Fruit fly (Drosophila melanogaster): ENCODE results near the gene Eig71Eb.

The Eig71Eb gene

dm6 chr3L:15672800-15673199, 23.1 kb downstream of the Eig71Eb start (continued):
- TF ChIP-seq gsb-n (tag; optimal IDR thresholded peaks at IDR 0.05) (peak; percentile 51), CG17328 (GFP tag; IDR thresholded peaks at IDR 0.05) (peak; percentile 40; the same call in 1 of the 2 replicates), lilli (GFP tag; optimal IDR thresholded peaks at IDR 0.05) (no peak), CG2712 (tag; optimal IDR thresholded peaks at IDR 0.05) (peak; percentile 72), pnt (GFP tag; optimal IDR thresholded peaks at IDR 0.05) (no peak), twi (tag; optimal IDR thresholded peaks at IDR 0.05) (peak; percentile 26), MESR4 (GFP tag; optimal IDR thresholded peaks at IDR 0.05) (no peak), Ada2b (GFP tag; IDR thresholded peaks at IDR 0.05) (no peak), CG18262 (tag; optimal IDR thresholded peaks at IDR 0.05) (peak; percentile 60), CG17361 (GFP tag; IDR thresholded peaks at IDR 0.05) (peak; percentile 55; the same call in 2 of the 3 replicates), stwl (tag; optimal IDR thresholded peaks at IDR 0.05) (peak; percentile 31), dpn (GFP tag; optimal IDR thresholded peaks at IDR 0.05) (peak in 1 of 2 experiments; percentile 20), CG1233 (GFP tag; optimal IDR thresholded peaks at IDR 0.05) (no peak), Deaf1 (tag; optimal IDR thresholded peaks at IDR 0.05) (no peak), kni (GFP tag; optimal IDR thresholded peaks at IDR 0.05) (no peak), CG10959 (GFP tag; IDR thresholded peaks at IDR 0.05) (peak; percentile 46; the same call in 1 of the 2 replicates), dmrt11E (tag; optimal IDR thresholded peaks at IDR 0.05) (peak; percentile 88), kah (GFP tag; optimal IDR thresholded peaks at IDR 0.05) (no peak), fd96Cb (tag; optimal IDR thresholded peaks at IDR 0.05) (peak; percentile 39), Med (GFP tag) (peak; percentile 77), CG11456 (GFP tag; IDR thresholded peaks at IDR 0.05) (no peak), D (optimal IDR thresholded peaks at IDR 0.05) (no peak), D (GFP tag; optimal IDR thresholded peaks at IDR 0.05) (peak; percentile 49), CG6765 (GFP tag; optimal IDR thresholded peaks at IDR 0.05) (no peak), caup (GFP tag; optimal IDR thresholded peaks at IDR 0.05; ENCODE audit: severe bottlenecking) (no peak), gro (GFP tag; optimal IDR thresholded peaks at IDR 0.05) (no peak), otp (GFP tag; IDR thresholded peaks at IDR 0.05) (0 out of 3 replicates have a peak, but pooled peaks have one; percentile 15), Opbp (GFP tag; IDR thresholded peaks at IDR 0.05; ENCODE audit: partially characterized antibody) (no peak), hkb (optimal IDR thresholded peaks at IDR 0.05) (no peak), hkb (GFP tag; IDR thresholded peaks at IDR 0.05) (0 out of 2 replicates have a peak, but pooled peaks have one; percentile 36), nerfin-1 (tag; optimal IDR thresholded peaks at IDR 0.05) (no peak), Hr78 (GFP tag; optimal IDR thresholded peaks at IDR 0.05) (no peak), Bgb (GFP tag; IDR thresholded peaks at IDR 0.05; ENCODE audit: partially characterized antibody) (no peak), CG12391 (tag; optimal IDR thresholded peaks at IDR 0.05) (peak; percentile 54), Ets65A (GFP tag) (peak; percentile 92), toy (GFP tag; IDR thresholded peaks at IDR 0.05) (no peak), ssp (GFP tag; IDR thresholded peaks at IDR 0.05) (no peak), pfk (GFP tag; optimal IDR thresholded peaks at IDR 0.05) (no peak), Optix (GFP tag; IDR thresholded peaks at IDR 0.05) (no peak), CG14014 (GFP tag; IDR thresholded peaks at IDR 0.05) (no peak), CG7928 (GFP tag; optimal IDR thresholded peaks at IDR 0.05) (no peak), CG4730 (GFP tag; IDR thresholded peaks at IDR 0.05) (no peak), CG9609 (GFP tag; optimal IDR thresholded peaks at IDR 0.05) (no peak), NK7.1 (GFP tag; optimal IDR thresholded peaks at IDR 0.05) (no peak), sr (GFP tag; IDR thresholded peaks at IDR 0.05) (no peak), CG31388 (GFP tag; optimal IDR thresholded peaks at IDR 0.05) (no peak), al (GFP tag; IDR thresholded peaks at IDR 0.05) (no peak), CG34376 (GFP tag; optimal IDR thresholded peaks at IDR 0.05) (no peak), CG3407 (GFP tag; optimal IDR thresholded peaks at IDR 0.05) (no peak), Doc2 (GFP tag; IDR thresholded peaks at IDR 0.05) (no peak), Sry-δ (GFP tag; optimal IDR thresholded peaks at IDR 0.05) (no peak), H2.0 (GFP tag; IDR thresholded peaks at IDR 0.05) (no peak)

Data from whole organism, embryonic.